Worm (Caenorhabditis elegans): ENCODE data around the gene T18D3.5.

The T18D3.5 gene

DNA sequence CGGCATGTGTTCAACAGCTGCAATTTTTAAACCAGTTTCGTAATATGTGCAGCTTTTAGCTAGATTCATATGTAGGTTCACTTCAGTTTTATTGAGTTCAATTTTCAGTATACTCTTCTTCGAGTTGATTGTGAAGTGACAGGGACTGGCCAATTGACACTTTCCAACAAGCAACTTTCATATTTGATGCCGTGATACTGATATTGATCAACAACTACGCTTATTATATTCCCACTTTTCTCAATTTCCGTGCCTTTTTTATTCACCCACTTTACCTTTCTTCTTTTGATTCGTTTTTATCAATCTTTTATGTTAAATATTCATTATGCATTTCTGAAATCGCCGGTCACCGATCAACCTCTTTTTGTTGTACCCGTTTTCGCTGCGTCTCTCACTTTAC is 20.5 kb downstream of the T18D3.5 start:
- TF ChIP-seq W03F9.2 (tag; optimal IDR thresholded peaks at IDR 0.05) (no peak), him-1 (tag; optimal IDR thresholded peaks at IDR 0.05) (no peak), dao-5 (tag; optimal IDR thresholded peaks at IDR 0.05) (no peak)

DNA sequence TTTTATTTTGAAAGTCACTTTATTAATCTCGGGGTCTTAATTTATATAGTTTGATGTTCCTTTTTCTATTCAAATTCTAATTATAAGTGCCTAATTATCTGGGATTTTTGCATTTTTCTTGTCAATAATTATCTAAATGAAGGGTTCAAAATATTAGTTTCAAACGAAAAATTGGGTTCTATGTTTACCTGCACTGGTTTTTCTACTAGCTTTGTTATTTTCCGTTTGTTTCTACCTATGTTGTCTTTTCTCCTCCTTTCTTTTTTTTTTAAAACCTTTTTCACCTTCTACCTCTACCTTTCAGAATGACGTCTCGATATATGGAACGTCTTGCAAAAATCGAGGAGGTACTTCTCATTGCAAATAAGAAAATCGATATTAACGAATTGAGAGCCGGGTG is 21.1 kb downstream of the T18D3.5 start, which contains the start of gene tbc-13:
Gene tbc-13 (plus strand): TSS at position 301 of the 400 bp plus-strand sequence.
- TF ChIP-seq W03F9.2 (tag; optimal IDR thresholded peaks at IDR 0.05) (no peak), dao-5 (tag; optimal IDR thresholded peaks at IDR 0.05) (no peak), him-1 (tag; optimal IDR thresholded peaks at IDR 0.05) (no peak)

DNA sequence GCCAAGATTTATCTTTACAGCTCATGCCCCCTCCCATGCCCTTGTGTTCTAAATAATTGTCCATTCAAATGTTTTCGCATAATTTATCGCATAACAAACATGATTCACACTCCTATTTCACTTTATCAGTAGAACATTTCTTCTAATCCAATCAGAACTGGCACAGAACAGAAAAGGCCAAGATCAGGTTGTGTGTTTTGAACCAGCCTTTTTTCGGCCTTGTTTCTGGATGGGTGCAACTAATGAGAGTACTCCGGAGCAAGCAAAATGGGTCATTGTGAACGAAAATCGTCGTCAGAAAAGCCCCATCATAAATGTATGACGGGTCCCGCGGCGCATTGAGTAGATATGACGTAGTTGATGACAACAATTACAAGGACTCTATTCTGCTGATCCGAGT is 27.5 kb downstream of the T18D3.5 start:
- TF ChIP-seq dao-5 (tag; optimal IDR thresholded peaks at IDR 0.05), result no peak
- TF ChIP-seq him-1 (tag; optimal IDR thresholded peaks at IDR 0.05), result no peak
- TF ChIP-seq W03F9.2 (tag; optimal IDR thresholded peaks at IDR 0.05), result no peak

DNA sequence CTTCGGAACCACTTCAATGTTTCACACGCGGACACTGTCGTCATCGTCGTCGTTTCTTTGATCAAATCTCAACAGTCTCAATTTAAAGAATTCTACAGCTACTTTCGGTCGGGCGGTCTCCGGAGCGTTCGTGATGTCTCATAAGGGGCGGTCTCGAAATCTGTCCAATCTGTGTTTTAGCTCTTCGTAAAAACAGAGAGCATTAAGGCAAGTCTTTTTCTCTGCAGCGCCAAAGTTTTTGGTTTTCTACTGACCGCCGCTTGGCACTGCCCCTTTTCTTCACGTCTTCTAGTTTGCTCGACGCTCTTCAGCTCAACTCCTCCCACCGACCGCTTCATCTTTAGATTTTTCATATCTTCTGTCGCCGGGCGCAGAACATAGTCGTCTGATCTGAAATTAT is 28.9 kb downstream of the T18D3.5 start, which contains the start of gene lips-1:
Gene lips-1 (plus strand): TSS at position 301 of the 400 bp plus-strand sequence.
- no peak for TF ChIP-seq him-1 (tag; optimal IDR thresholded peaks at IDR 0.05)
- no peak for TF ChIP-seq W03F9.2 (tag; optimal IDR thresholded peaks at IDR 0.05)
- TF ChIP-seq dao-5 (tag; optimal IDR thresholded peaks at IDR 0.05), result no peak

DNA sequence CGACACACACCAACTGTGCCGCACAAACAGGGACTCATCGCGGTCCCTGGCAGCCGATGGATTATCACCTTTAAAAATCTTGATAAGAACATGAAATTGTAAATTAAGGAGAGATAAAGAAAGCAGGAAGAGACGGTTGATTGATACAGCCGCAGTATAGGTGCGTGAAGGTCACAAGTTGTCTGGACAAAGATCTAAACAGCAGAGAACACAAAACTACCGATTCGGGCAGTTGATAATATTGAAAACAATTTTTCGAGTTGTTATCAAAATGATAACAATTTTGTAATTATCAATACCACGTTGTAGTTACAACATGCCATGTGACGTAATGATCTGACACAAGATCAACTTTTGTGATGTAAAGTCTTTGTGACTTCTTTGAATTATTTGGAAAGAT is 37.2 kb downstream of the T18D3.5 start:
- TF ChIP-seq W03F9.2 (tag; optimal IDR thresholded peaks at IDR 0.05) (peak; percentile 13), him-1 (tag; optimal IDR thresholded peaks at IDR 0.05) (no peak)

DNA sequence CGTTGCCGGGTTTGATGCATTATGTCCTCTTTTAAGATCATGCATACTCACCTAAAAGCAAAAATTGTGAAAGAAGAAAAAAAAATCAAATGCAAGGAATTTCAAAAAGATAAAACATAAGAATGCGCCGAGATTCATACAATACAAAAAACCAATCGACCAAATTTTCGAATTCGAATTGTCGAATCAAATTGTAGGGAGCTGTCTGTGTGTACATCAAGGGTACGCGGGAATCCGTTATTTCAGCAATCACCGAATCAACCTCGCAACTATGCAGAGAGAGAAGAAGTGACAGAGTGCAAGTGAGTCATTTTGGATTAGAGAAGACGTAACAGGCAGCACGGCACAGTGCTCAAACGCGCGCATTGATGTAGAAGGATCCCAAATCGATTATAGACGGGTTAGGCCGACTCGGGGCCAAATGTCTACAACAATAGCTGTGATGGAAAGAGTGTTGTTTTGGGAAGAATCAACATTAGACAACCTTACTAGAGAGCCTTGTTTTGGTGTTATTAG is 39.7 kb downstream of the T18D3.5 start, which contains the start of gene sdz-19:
Gene sdz-19 (minus strand): TSS at position 51 of the 516 bp plus-strand sequence.
- TF ChIP-seq W03F9.2 (tag; optimal IDR thresholded peaks at IDR 0.05), result no peak
- TF ChIP-seq dao-5 (tag; optimal IDR thresholded peaks at IDR 0.05), result no peak
- no peak for TF ChIP-seq him-1 (tag; optimal IDR thresholded peaks at IDR 0.05)

DNA sequence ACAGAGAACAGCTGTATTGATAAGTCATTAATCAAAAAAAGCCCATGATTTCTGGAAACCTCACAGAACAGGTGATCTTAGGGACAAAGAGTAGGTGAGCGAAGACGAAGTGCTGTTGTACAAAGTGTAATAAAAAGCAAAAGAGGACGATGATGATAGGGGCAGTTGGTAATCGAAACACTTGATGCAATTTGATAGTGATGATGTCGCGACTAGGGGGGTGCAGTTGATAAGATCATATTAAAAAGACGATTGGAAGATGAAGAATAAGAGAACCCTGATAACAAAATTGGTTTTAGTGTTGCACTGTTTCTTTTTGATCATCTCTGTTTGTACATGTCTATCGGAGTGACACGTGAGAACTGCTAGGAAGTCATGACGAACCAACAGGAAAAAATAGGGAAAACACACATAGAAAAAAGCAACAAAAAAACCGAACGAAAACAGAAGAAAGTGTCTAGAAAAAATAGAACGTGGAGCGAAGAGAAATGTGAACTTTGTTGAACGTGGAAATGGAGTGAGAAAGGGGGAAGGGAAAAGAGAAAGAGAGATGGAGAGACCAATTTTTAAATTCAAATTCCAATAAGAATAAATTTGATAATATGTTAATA is 45.8 kb downstream of the T18D3.5 start:
- no peak for TF ChIP-seq W03F9.2 (tag; optimal IDR thresholded peaks at IDR 0.05)

DNA sequence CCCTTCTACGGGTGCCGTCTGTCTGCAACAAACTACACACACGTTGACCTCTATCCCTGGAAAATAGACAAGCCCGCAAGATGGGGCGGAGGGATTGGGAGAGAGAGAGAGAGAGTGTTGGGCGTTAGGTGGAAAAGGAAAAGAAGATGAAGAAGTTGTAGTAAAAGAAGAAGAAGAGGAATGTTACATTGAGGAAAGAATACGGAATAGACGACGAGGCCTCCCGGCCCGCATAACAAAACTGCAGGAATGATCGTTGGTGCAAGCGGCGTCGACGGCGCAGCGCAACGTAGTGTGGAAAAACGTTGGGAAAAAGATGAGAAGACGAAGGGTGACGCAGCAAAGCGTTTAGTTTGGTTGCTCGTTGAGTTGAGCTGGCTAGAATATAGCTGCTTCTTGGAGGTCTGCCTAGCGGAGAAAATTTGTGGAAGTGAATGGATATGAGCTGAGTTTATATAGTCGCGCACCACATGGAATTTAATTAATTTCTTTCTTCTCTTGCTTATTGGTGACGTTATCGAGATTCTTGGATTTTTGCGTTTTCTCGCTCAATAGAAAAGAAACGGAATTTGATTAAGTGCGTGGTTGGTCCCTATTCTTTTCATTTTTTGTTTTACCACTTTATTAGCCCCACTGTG is 46.7 kb downstream of the T18D3.5 start:
- TF ChIP-seq him-1 (tag; optimal IDR thresholded peaks at IDR 0.05) (peak; percentile 30), dao-5 (tag; optimal IDR thresholded peaks at IDR 0.05) (no peak)

DNA sequence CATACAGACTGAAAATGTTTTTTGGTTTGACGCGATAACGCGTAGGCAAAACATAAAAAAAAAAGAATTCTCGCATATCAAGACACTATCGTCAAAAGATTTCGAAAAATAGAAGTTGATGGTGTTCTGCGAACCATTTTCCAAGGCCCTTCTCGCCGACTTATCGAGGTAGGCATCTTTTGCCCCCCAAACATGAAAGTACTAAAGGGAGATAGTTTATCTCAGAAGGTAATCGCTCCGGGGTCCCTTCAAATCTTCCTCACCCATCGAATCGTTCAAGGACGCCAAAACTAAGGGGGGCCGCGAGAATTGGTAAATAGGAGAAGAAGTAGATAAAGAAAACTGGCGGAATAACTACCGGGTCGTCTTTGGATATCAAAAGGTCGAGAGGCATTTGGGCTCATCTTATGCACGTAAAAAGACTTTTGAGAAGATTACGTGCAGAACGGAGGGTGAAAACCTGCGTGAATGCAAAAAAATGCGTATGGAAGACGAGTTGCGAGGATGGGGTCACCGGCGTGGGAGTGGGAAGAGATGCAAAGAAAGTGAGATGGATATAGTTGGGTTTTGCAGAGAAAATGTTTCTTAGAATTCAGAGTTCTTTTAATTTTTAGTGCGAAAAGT is 47.9 kb downstream of the T18D3.5 start:
- TF ChIP-seq dao-5 (tag; optimal IDR thresholded peaks at IDR 0.05) (no peak), W03F9.2 (tag; optimal IDR thresholded peaks at IDR 0.05) (no peak), him-1 (tag; optimal IDR thresholded peaks at IDR 0.05) (no peak)

DNA sequence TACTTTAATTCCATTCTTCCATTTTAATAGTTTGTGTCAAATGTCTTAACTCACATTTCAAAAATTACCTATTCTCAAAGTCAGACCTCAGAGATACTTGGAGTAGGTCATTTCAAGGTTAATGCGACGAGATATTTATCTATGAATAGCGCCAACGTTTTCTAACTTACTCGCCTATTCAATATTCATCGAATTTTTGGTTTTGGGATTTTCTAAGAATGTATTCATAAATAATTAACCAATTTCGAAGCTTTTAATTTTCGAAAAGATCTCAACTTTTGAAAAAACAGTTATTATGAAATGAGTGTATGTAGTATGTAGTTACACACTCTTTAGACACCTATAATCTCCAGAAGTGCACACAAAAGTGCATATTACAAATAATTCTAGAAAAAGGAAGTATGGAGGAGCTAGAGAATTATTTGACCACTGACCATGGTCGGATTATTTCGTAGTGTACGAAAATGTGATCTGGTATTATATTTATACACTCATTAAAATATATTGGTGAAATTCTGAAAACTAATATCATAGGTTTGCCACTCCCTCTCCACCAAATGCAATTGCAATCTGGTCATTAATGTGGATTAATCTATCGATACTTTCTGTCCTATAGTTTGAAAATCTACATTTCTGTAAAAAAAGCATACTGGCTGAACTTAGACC is 49.0 kb downstream of the T18D3.5 start:
- TF ChIP-seq him-1 (tag; optimal IDR thresholded peaks at IDR 0.05), result no peak
- TF ChIP-seq dao-5 (tag; optimal IDR thresholded peaks at IDR 0.05), result no peak
- TF ChIP-seq W03F9.2 (tag; optimal IDR thresholded peaks at IDR 0.05), result no peak

DNA sequence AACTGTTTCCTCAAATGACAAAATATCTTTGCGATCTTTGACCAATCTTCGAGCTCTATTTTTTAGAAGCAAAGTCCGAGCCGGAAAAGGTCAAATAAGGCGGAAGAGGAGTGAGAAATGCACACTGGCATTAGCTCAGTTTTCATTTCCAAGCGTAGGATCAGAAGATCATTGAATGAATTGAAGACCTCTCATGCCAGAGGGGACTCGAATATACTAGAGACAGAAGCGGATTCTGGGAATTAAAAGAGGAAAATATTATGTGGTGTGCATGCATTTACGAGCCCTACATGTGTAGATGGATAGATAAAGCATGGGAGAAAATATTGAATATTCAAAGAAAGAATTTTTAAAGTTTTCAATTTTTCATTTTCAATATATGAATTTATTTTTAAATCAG is 49.8 kb downstream of the T18D3.5 start:
- TF ChIP-seq him-1 (tag; optimal IDR thresholded peaks at IDR 0.05) (no peak), dao-5 (tag; optimal IDR thresholded peaks at IDR 0.05) (no peak), W03F9.2 (tag; optimal IDR thresholded peaks at IDR 0.05) (no peak)
